Worm (Caenorhabditis elegans): ENCODE results near the gene hosl-1.

DNA sequence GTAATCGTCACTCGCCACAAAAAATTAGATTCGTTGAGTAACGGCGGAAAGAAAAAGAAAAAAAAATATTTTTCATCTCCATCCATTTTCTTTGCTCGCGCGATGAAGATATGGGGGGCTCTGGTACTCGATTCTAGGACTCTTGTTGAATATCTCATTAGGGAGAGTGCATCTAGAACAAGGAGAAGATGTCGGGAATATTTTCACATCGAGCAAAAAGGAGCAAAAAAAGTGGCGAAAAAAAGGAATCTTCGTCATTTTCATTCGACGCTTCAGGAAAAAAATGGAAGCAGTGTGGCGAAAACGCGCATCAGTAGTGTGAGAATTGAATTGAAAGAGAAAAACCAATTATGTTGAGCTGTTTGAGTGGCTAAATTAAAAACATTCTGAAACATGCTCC is 13.2 kb upstream of the hosl-1 start:
- TF ChIP-seq scrt-1 (GFP tag; IDR thresholded peaks at IDR 0.05) (no peak), sea-1 (GFP tag; conservative IDR thresholded peaks at IDR 0.05) (no peak), hnd-1 (tag; optimal IDR thresholded peaks at IDR 0.05) (no peak), ama-1 (optimal IDR thresholded peaks at IDR 0.05) (no peak), hmbx-1 (tag; optimal IDR thresholded peaks at IDR 0.05) (no peak), tbx-37 (GFP tag; conservative IDR thresholded peaks at IDR 0.05) (no peak), pes-1 (GFP tag; IDR thresholded peaks at IDR 0.05) (no peak), tbx-11 (GFP tag; IDR thresholded peaks at IDR 0.05) (no peak), B0310.2 (tag; optimal IDR thresholded peaks at IDR 0.05) (no peak), ceh-36 (tag; optimal IDR thresholded peaks at IDR 0.05) (no peak), tra-4 (tag; optimal IDR thresholded peaks at IDR 0.05) (no peak)
